Fruit fly (Drosophila melanogaster): ENCODE data around the gene CG5909.
A peak's percentile ranks its signal among the peaks of the same experiment; 100 is the strongest.

dm6 chr3R:27150685-27151515, 10.1 kb upstream of the CG5909 start, which contains the start of gene CG6051:
- TF ChIP-seq CG12605 (GFP tag; IDR thresholded peaks at IDR 0.05) (no peak), CG13204 (GFP tag; optimal IDR thresholded peaks at IDR 0.05) (no peak), CG32121 (GFP tag; IDR thresholded peaks at IDR 0.05) (no peak), Pif1B (GFP tag; optimal IDR thresholded peaks at IDR 0.05) (peak; percentile 4), CG34367 (tag; optimal IDR thresholded peaks at IDR 0.05) (no peak), CG15710 (tag; optimal IDR thresholded peaks at IDR 0.05) (no peak), rn (GFP tag; IDR thresholded peaks at IDR 0.05) (no peak), CG9948 (tag; optimal IDR thresholded peaks at IDR 0.05) (peak; percentile 6), EcR (GFP tag; optimal IDR thresholded peaks at IDR 0.05) (no peak), CG8301 (tag; optimal IDR thresholded peaks at IDR 0.05) (peak; percentile 24), fd96Ca (GFP tag; IDR thresholded peaks at IDR 0.05) (no peak), CG17806 (tag; optimal IDR thresholded peaks at IDR 0.05) (peak; percentile 24), Pif1A (GFP tag; optimal IDR thresholded peaks at IDR 0.05) (no peak), CG10348 (GFP tag; IDR thresholded peaks at IDR 0.05) (no peak)

Measured in whole organism, pupa.